Fruit fly (Drosophila melanogaster): ENCODE results near the gene slp2.

slp2 gene

DNA sequence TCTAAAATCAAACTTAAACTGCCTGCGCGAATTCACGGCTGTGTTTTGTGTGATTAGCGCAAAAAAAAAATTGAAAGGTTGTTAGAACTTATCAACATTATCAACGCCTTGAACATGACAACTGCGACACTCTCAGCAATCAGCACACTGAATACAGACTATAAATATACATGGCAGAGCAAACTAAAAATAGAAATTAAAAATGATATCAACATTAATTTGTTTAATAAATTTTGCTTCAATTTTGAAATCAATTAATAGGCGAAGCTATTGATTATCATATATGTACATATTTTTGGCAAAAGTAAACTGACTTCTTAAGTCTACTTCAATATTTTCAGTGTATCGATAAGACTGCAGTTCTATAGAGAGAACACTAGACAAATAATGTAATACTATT lies 43.4 kb downstream of the slp2 start (continued):
- TF ChIP-seq nerfin-2 (GFP tag; IDR thresholded peaks at IDR 0.05; ENCODE audit: partially characterized antibody) (no peak), tin (GFP tag; optimal IDR thresholded peaks at IDR 0.05) (no peak), sug (tag; optimal IDR thresholded peaks at IDR 0.05) (peak; percentile 32), CG34376 (GFP tag; optimal IDR thresholded peaks at IDR 0.05) (no peak), Poxn (GFP tag; IDR thresholded peaks at IDR 0.05) (no peak), ranshi (GFP tag; IDR thresholded peaks at IDR 0.05) (no peak; the same call in 1 of the 2 replicates), gsb (GFP tag; IDR thresholded peaks at IDR 0.05) (no peak), Ets65A (GFP tag) (no peak), CG10431 (GFP tag; optimal IDR thresholded peaks at IDR 0.05) (no peak), Ada2b (GFP tag; IDR thresholded peaks at IDR 0.05) (0 out of 2 replicates have a peak, but pooled peaks have one; percentile 49), CG6854 (GFP tag; optimal IDR thresholded peaks at IDR 0.05) (no peak), HLH54F (GFP tag; optimal IDR thresholded peaks at IDR 0.05) (no peak), sob (GFP tag; IDR thresholded peaks at IDR 0.05) (no peak), slp2 (GFP tag; optimal IDR thresholded peaks at IDR 0.05) (no peak), bowl (GFP tag; IDR thresholded peaks at IDR 0.05) (no peak), CG6175 (GFP tag; IDR thresholded peaks at IDR 0.05) (no peak), CG5245 (GFP tag; optimal IDR thresholded peaks at IDR 0.05) (no peak), Doc3 (GFP tag; IDR thresholded peaks at IDR 0.05; ENCODE audit: partially characterized antibody) (no peak), Mes4 (GFP tag; optimal IDR thresholded peaks at IDR 0.05) (no peak), da (GFP tag; optimal IDR thresholded peaks at IDR 0.05) (no peak), otp (GFP tag; IDR thresholded peaks at IDR 0.05) (no peak), CG13775 (GFP tag; optimal IDR thresholded peaks at IDR 0.05) (no peak), CG6813 (GFP tag; optimal IDR thresholded peaks at IDR 0.05) (no peak), CG3163 (GFP tag; optimal IDR thresholded peaks at IDR 0.05) (no peak), CG12299 (tag; optimal IDR thresholded peaks at IDR 0.05) (no peak), sens-2 (GFP tag; IDR thresholded peaks at IDR 0.05) (no peak), CG8281 (tag; optimal IDR thresholded peaks at IDR 0.05) (no peak), CG13624 (GFP tag; optimal IDR thresholded peaks at IDR 0.05) (peak; percentile 48), CG4282 (GFP tag; optimal IDR thresholded peaks at IDR 0.05) (no peak), Lpt (GFP tag; optimal IDR thresholded peaks at IDR 0.05) (no peak), Fer3 (tag; optimal IDR thresholded peaks at IDR 0.05) (peak; percentile 72), CG2199 (GFP tag; IDR thresholded peaks at IDR 0.05) (no peak), CG17568 (GFP tag; optimal IDR thresholded peaks at IDR 0.05) (no peak), CG6654 (GFP tag; optimal IDR thresholded peaks at IDR 0.05) (no peak), H15 (GFP tag; IDR thresholded peaks at IDR 0.05) (no peak), jumu (GFP tag; optimal IDR thresholded peaks at IDR 0.05) (no peak), CG11456 (GFP tag; IDR thresholded peaks at IDR 0.05) (no peak), zf30C (GFP tag; optimal IDR thresholded peaks at IDR 0.05) (no peak), CG11695 (GFP tag; IDR thresholded peaks at IDR 0.05) (no peak), Hmr (GFP tag; optimal IDR thresholded peaks at IDR 0.05) (peak; percentile 30), CG8765 (GFP tag; IDR thresholded peaks at IDR 0.05) (no peak), CG1647 (GFP tag; optimal IDR thresholded peaks at IDR 0.05) (no peak), luna (GFP tag; optimal IDR thresholded peaks at IDR 0.05) (no peak), nau (GFP tag; optimal IDR thresholded peaks at IDR 0.05) (no peak), zfh2 (GFP tag; optimal IDR thresholded peaks at IDR 0.05) (no peak), B-H2 (GFP tag; optimal IDR thresholded peaks at IDR 0.05) (no peak), Fer1 (GFP tag; optimal IDR thresholded peaks at IDR 0.05) (peak; percentile 53), grau (tag; optimal IDR thresholded peaks at IDR 0.05) (peak; percentile 74), Oli (tag; optimal IDR thresholded peaks at IDR 0.05) (no peak), CG14860 (GFP tag; IDR thresholded peaks at IDR 0.05; ENCODE audit: partially characterized antibody) (no peak), CG12769 (tag; optimal IDR thresholded peaks at IDR 0.05) (peak; percentile 37), CG10209 (GFP tag; optimal IDR thresholded peaks at IDR 0.05) (no peak), NfI (GFP tag; optimal IDR thresholded peaks at IDR 0.05) (no peak)
